Worm (Caenorhabditis elegans) whole organism, L2 larva: ENCODE data around the gene srbc-56.

Experiments
- C34F6.9 ChIP-seq: fragments of 150-350 bp; optimal IDR thresholded peaks from 2 replicates; lab custom pipeline; 2014; ENCODE audit warnings: missing biosample characterization, missing genetic modification characterization
- F13H6.1 ChIP-seq: sonication (generic microtip); optimal IDR thresholded peaks from 2 replicates; lab custom pipeline; 2016; ENCODE audit warnings: missing genetic modification characterization, missing compliant biosample characterization
- R02D3.7 ChIP-seq: fragments of 150-350 bp; optimal IDR thresholded peaks from 2 replicates; lab custom pipeline; 2014; ENCODE audit warnings: missing biosample characterization, missing genetic modification characterization
- Y55F3AM.14 ChIP-seq: fragments of 200-800 bp; sonication (Bioruptor generic); optimal IDR thresholded peaks from 2 replicates; lab custom pipeline; 2018; ENCODE audit warnings: mild to moderate bottlenecking, missing genetic modification characterization, missing compliant biosample characterization
- ZK546.5 ChIP-seq: sonication (generic microtip); optimal IDR thresholded peaks from 2 replicates; lab custom pipeline; 2017; ENCODE audit warnings: missing biosample characterization, missing genetic modification characterization
- alr-1 ChIP-seq: fragments of 150-350 bp; optimal IDR thresholded peaks from 2 replicates; lab custom pipeline; 2014; ENCODE audit warnings: missing biosample characterization, missing genetic modification characterization
- aly-2 ChIP-seq: fragments of 150-350 bp; optimal IDR thresholded peaks from 2 replicates; lab custom pipeline; 2014; ENCODE audit warnings: missing biosample characterization, missing genetic modification characterization
- ama-1 ChIP-seq: fragments of 150-350 bp; optimal IDR thresholded peaks from 2 replicates; lab custom pipeline; 2018; ENCODE audit warnings: inconsistent platforms
- blmp-1 ChIP-seq: sonication (generic microtip); optimal IDR thresholded peaks from 2 replicates; lab custom pipeline; 2017; ENCODE audit warnings: missing genetic modification characterization, mild to moderate bottlenecking, missing compliant biosample characterization, antibody characterized with exemption, moderate library complexity; ENCODE audit not compliant: insufficient read depth
- ceh-16 ChIP-seq: fragments of 150-350 bp; optimal IDR thresholded peaks from 2 replicates; lab custom pipeline; 2014; ENCODE audit warnings: missing biosample characterization, missing genetic modification characterization
- ceh-82 ChIP-seq: fragments of 150-350 bp; optimal IDR thresholded peaks from 2 replicates; lab custom pipeline; 2014; ENCODE audit warnings: missing biosample characterization, missing genetic modification characterization
- crh-2 ChIP-seq: sonication (generic microtip); optimal IDR thresholded peaks from 2 replicates; lab custom pipeline; 2017; ENCODE audit warnings: missing biosample characterization, missing genetic modification characterization
- dmd-4 ChIP-seq: sonication (generic microtip); optimal IDR thresholded peaks from 2 replicates; lab custom pipeline; 2017; ENCODE audit warnings: missing biosample characterization, missing genetic modification characterization
- egl-27 ChIP-seq: sonication (generic microtip); optimal IDR thresholded peaks from 3 replicates; lab custom pipeline; 2017; ENCODE audit warnings: missing biosample characterization, missing genetic modification reagents, missing genetic modification characterization
- elt-1 ChIP-seq: fragments of 150-350 bp; optimal IDR thresholded peaks from 2 replicates; lab custom pipeline; 2014; ENCODE audit warnings: missing biosample characterization, missing genetic modification characterization
- elt-3 ChIP-seq: sonication (generic microtip); optimal IDR thresholded peaks from 2 replicates; lab custom pipeline; 2017; ENCODE audit warnings: missing biosample characterization, missing genetic modification characterization
- fos-1 ChIP-seq: fragments of 150-350 bp; optimal IDR thresholded peaks from 2 replicates; lab custom pipeline; 2014; ENCODE audit warnings: missing biosample characterization, missing genetic modification characterization
- gmeb-1 ChIP-seq: fragments of 150-350 bp; optimal IDR thresholded peaks from 2 replicates; lab custom pipeline; 2014; ENCODE audit warnings: missing biosample characterization, missing genetic modification characterization
- lin-11 ChIP-seq: fragments of 150-350 bp; sonication (generic microtip); optimal IDR thresholded peaks from 2 replicates; lab custom pipeline; 2014; ENCODE audit warnings: missing biosample characterization, missing genetic modification characterization, inconsistent platforms, mixed read lengths
- lin-13 ChIP-seq: fragments of 150-350 bp; optimal IDR thresholded peaks from 2 replicates; lab custom pipeline; 2014; ENCODE audit warnings: missing biosample characterization, missing genetic modification reagents, missing genetic modification characterization
- lin-39 ChIP-seq: fragments of 150-350 bp; optimal IDR thresholded peaks from 2 replicates; lab custom pipeline; 2014; ENCODE audit warnings: missing biosample characterization, missing genetic modification reagents, missing genetic modification characterization
- lsy-2 ChIP-seq, 2 experiments: fragments of 150-350 bp in 1 of 2; sonication (generic microtip) in 1 of 2; optimal IDR thresholded peaks; 2 replicates each; lab custom pipeline; 2014 to 2017; ENCODE audit warnings: missing biosample characterization in 2 of 2, missing genetic modification characterization in 2 of 2
- mab-5 ChIP-seq: fragments of 150-350 bp; optimal IDR thresholded peaks from 2 replicates; lab custom pipeline; 2014; ENCODE audit warnings: missing biosample characterization, missing genetic modification characterization
- mbf-1 ChIP-seq: sonication (generic microtip); optimal IDR thresholded peaks from 2 replicates; lab custom pipeline; 2017; ENCODE audit warnings: missing biosample characterization, missing genetic modification characterization
- nhr-10 ChIP-seq: sonication (generic microtip); optimal IDR thresholded peaks from 2 replicates; lab custom pipeline; 2017; ENCODE audit warnings: missing biosample characterization, missing genetic modification characterization
- nhr-12 ChIP-seq: fragments of 150-350 bp; optimal IDR thresholded peaks from 2 replicates; lab custom pipeline; 2014; ENCODE audit warnings: missing biosample characterization, missing genetic modification characterization
- nhr-129 ChIP-seq: fragments of 150-350 bp; optimal IDR thresholded peaks from 2 replicates; lab custom pipeline; 2014; ENCODE audit warnings: missing biosample characterization, missing genetic modification characterization
- nhr-21 ChIP-seq: fragments of 150-350 bp; optimal IDR thresholded peaks from 2 replicates; lab custom pipeline; 2014; ENCODE audit warnings: missing biosample characterization, missing genetic modification characterization
- nhr-23 ChIP-seq: fragments of 150-350 bp; optimal IDR thresholded peaks from 2 replicates; lab custom pipeline; 2014; ENCODE audit warnings: missing biosample characterization, missing genetic modification reagents, missing genetic modification characterization
- nhr-237 ChIP-seq: fragments of 150-350 bp; optimal IDR thresholded peaks from 2 replicates; lab custom pipeline; 2014; ENCODE audit warnings: missing biosample characterization, missing genetic modification characterization
- nhr-25 ChIP-seq: fragments of 150-350 bp; sonication (generic microtip); optimal IDR thresholded peaks from 3 replicates; lab custom pipeline; 2014; ENCODE audit warnings: missing biosample characterization, missing genetic modification characterization
- nhr-6 ChIP-seq: fragments of 150-350 bp; optimal IDR thresholded peaks from 2 replicates; lab custom pipeline; 2014; ENCODE audit warnings: missing biosample characterization, missing genetic modification characterization
- nhr-77 ChIP-seq: fragments of 150-350 bp; optimal IDR thresholded peaks from 2 replicates; lab custom pipeline; 2014; ENCODE audit warnings: missing biosample characterization, missing genetic modification characterization
- peb-1 ChIP-seq: fragments of 150-350 bp; optimal IDR thresholded peaks from 2 replicates; lab custom pipeline; 2014; ENCODE audit warnings: missing biosample characterization, missing genetic modification characterization
- sem-4 ChIP-seq: fragments of 150-350 bp; optimal IDR thresholded peaks from 2 replicates; lab custom pipeline; 2014; ENCODE audit warnings: missing biosample characterization, missing genetic modification reagents, missing genetic modification characterization
- skn-1 ChIP-seq: sonication (generic microtip); optimal IDR thresholded peaks from 2 replicates; lab custom pipeline; 2017; ENCODE audit warnings: missing biosample characterization, missing genetic modification characterization
- sma-3 ChIP-seq: sonication (generic microtip); optimal IDR thresholded peaks from 2 replicates; lab custom pipeline; 2016; ENCODE audit warnings: missing genetic modification reagents, missing genetic modification characterization, missing compliant biosample characterization
- sma-9 ChIP-seq, 2 experiments: fragments of 150-350 bp in 1 of 2; sonication (generic microtip) in 1 of 2; optimal IDR thresholded peaks; 2 replicates each; lab custom pipeline; 2014 to 2016; ENCODE audit warnings: missing genetic modification characterization in 2 of 2, mild to moderate bottlenecking in 1 of 2, missing biosample characterization in 1 of 2, missing compliant biosample characterization in 1 of 2, missing genetic modification reagents in 1 of 2, moderate library complexity in 1 of 2
- snpc-4 ChIP-seq: fragments of 150-350 bp; optimal IDR thresholded peaks from 2 replicates; lab custom pipeline; 2014; ENCODE audit warnings: missing biosample characterization, missing genetic modification characterization
- unc-39 ChIP-seq: fragments of 150-350 bp; optimal IDR thresholded peaks from 2 replicates; lab custom pipeline; 2014; ENCODE audit warnings: missing biosample characterization, missing genetic modification characterization
- unc-62 ChIP-seq: fragments of 150-350 bp; optimal IDR thresholded peaks from 2 replicates; lab custom pipeline; 2014; ENCODE audit warnings: missing biosample characterization, missing genetic modification reagents, missing genetic modification characterization
- zag-1 ChIP-seq: fragments of 150-350 bp; optimal IDR thresholded peaks from 2 replicates; lab custom pipeline; 2014; ENCODE audit warnings: missing biosample characterization, missing genetic modification characterization
- ztf-1 ChIP-seq: fragments of 200-800 bp; sonication (Bioruptor generic); conservative IDR thresholded peaks from 2 replicates; pipeline ENCODE4 v1.3.6; 2022; ENCODE audit warnings: missing genetic modification characterization, missing compliant biosample characterization
- ztf-11 ChIP-seq: sonication (generic microtip); optimal IDR thresholded peaks from 2 replicates; lab custom pipeline; 2017; ENCODE audit warnings: missing biosample characterization, missing genetic modification characterization
- ztf-4 ChIP-seq: fragments of 150-350 bp; optimal IDR thresholded peaks from 2 replicates; lab custom pipeline; 2014; ENCODE audit warnings: missing biosample characterization, missing genetic modification characterization

Gene srbc-56

ce11 chrV:15880033-15880432 lies 48.5 kb upstream of the srbc-56 start:
- TF ChIP-seq fos-1 (tag; lab: Kevin White, UChicago) (peak; percentile 76), sma-9 (GFP tag; optimal IDR thresholded peaks at IDR 0.05; lab: Kevin White, UChicago) (peak; percentile 20), sma-9 (tag; optimal IDR thresholded peaks at IDR 0.05; lab: Kevin White, UChicago) (no peak), F13H6.1 (tag; lab: Kevin White, UChicago) (no peak), Y55F3AM.14 (GFP tag; lab: Kevin White, UChicago) (peak; percentile 1), ceh-16 (tag; lab: Kevin White, UChicago) (no peak)
- TF ChIP-seq, all 48 proteins: peak for 3

ce11 chrV:15879508-15879907 lies 48.0 kb upstream of the srbc-56 start, which contains the start of gene nhr-84:
nhr-84 (minus strand) TSS chrV:15879608.
- TF ChIP-seq ztf-11 (tag; lab: Kevin White, UChicago) = no peak
- no peak for TF ChIP-seq blmp-1 (tag; lab: Kevin White, UChicago)
- TF ChIP-seq lsy-2 (tag; optimal IDR thresholded peaks at IDR 0.05; lab: Kevin White, UChicago) = no peak
- TF ChIP-seq ceh-82 = no peak
- TF ChIP-seq ceh-16 (tag; lab: Kevin White, UChicago) = no peak

- TF ChIP-seq nhr-77 (tag; lab: Kevin White, UChicago) (no peak), lin-39 (no peak), elt-1 (no peak), gmeb-1 (tag; lab: Kevin White, UChicago) (no peak), lin-11 (tag; lab: Kevin White, UChicago) (no peak), crh-2 (tag; lab: Kevin White, UChicago) (no peak), nhr-25 (no peak), mbf-1 (tag; lab: Kevin White, UChicago) (no peak), aly-2 (no peak), nhr-10 (tag; lab: Kevin White, UChicago) (no peak), egl-27 (no peak), ztf-1 (GFP tag; lab: Robert Waterston, UW) (no peak), snpc-4 (no peak), Y55F3AM.14 (GFP tag; lab: Kevin White, UChicago) (no peak), zag-1 (no peak), C34F6.9 (tag; lab: Kevin White, UChicago) (no peak)
- TF ChIP-seq, all 48 proteins: peak for 0
Observed at ce11 chrV:15876308-15876707, 44.8 kb upstream of the srbc-56 start, which contains the start of gene nhr-102. nhr-102 (minus strand) TSS chrV:15876408.

- TF ChIP-seq sma-9 (GFP tag; optimal IDR thresholded peaks at IDR 0.05; lab: Kevin White, UChicago) (peak; percentile 85), sma-9 (tag; optimal IDR thresholded peaks at IDR 0.05; lab: Kevin White, UChicago) (no peak), lin-13 (peak; percentile 66), nhr-25 (no peak), mab-5 (tag; lab: Kevin White, UChicago) (no peak), F13H6.1 (tag; lab: Kevin White, UChicago) (peak; percentile 70), dmd-4 (tag; lab: Kevin White, UChicago) (no peak), egl-27 (peak; percentile 37), zag-1 (no peak), sma-3 (GFP tag; lab: Kevin White, UChicago) (peak; percentile 39), ZK546.5 (tag; lab: Kevin White, UChicago) (no peak), unc-39 (tag; lab: Kevin White, UChicago) (no peak), ama-1 (lab: Kevin White, UChicago) (no peak), ztf-11 (tag; lab: Kevin White, UChicago) (no peak), ceh-16 (tag; lab: Kevin White, UChicago) (no peak), gmeb-1 (tag; lab: Kevin White, UChicago) (peak; percentile 68), C34F6.9 (tag; lab: Kevin White, UChicago) (peak; percentile 46), nhr-129 (tag; lab: Kevin White, UChicago) (peak; percentile 83), nhr-10 (tag; lab: Kevin White, UChicago) (no peak), ztf-1 (GFP tag; lab: Robert Waterston, UW) (no peak), elt-3 (tag; lab: Kevin White, UChicago) (no peak), lsy-2 (tag; optimal IDR thresholded peaks at IDR 0.05; lab: Kevin White, UChicago) (peak in 1 of 2 experiments; percentile 51), nhr-12 (tag; lab: Kevin White, UChicago) (no peak), nhr-77 (tag; lab: Kevin White, UChicago) (no peak), sem-4 (tag; lab: Kevin White, UChicago) (no peak), lin-11 (tag; lab: Kevin White, UChicago) (peak; percentile 80), ztf-4 (no peak), Y55F3AM.14 (GFP tag; lab: Kevin White, UChicago) (peak; percentile 90), peb-1 (no peak), nhr-21 (peak; percentile 73), alr-1 (tag; lab: Kevin White, UChicago) (no peak), nhr-6 (peak; percentile 29), ceh-82 (peak; percentile 71), fos-1 (tag; lab: Kevin White, UChicago) (peak; percentile 65), nhr-23 (no peak), mbf-1 (tag; lab: Kevin White, UChicago) (no peak), R02D3.7 (tag; lab: Kevin White, UChicago) (no peak), crh-2 (tag; lab: Kevin White, UChicago) (peak; percentile 62), unc-62 (GFP tag; lab: Kevin White, UChicago) (no peak), skn-1 (tag; lab: Kevin White, UChicago) (no peak), snpc-4 (peak; percentile 66), nhr-237 (tag; lab: Kevin White, UChicago) (peak; percentile 5)
Observed at ce11 chrV:15873762-15874161, 42.3 kb upstream of the srbc-56 start.
